Worm (Caenorhabditis elegans): ENCODE data around the gene nep-20.

DNA sequence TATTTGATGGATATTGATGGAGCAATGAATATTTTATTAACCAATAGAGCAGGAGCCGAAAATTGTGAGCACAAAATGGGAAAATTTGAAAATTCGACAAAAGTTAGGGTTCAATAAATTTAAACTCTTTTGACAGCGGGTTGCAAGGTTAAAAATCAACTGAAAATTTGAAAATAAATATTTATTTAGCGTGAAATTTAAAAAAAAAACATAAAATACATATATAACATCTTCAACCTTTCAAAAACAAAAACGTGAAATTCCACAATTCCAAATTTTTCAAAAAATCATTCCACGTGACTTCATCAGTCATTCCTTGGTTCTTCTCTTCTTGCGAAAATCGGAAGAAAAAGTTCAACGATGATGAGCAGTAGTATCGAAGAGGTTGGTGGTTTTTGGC is 34.0 kb upstream of the nep-20 start, which contains the start of gene C16C8.18:
- no peak for TF ChIP-seq him-1 (tag; optimal IDR thresholded peaks at IDR 0.05)
- no peak for TF ChIP-seq W03F9.2 (tag; optimal IDR thresholded peaks at IDR 0.05)
